Fruit fly (Drosophila melanogaster): ENCODE measurements around the gene NHP2.

The NHP2 gene

dm6 chr3L:14757464-14758384 lies 44.2 kb downstream of the NHP2 start, which contains the start of gene CG42507 (continued):
- peak; percentile 54 for TF ChIP-seq CG13287 (GFP tag; IDR thresholded peaks at IDR 0.05; ENCODE audit: partially characterized antibody)
- no peak for TF ChIP-seq CG14965 (GFP tag; optimal IDR thresholded peaks at IDR 0.05; ENCODE audit: borderline replicate concordance)
- no peak for TF ChIP-seq lov (optimal IDR thresholded peaks at IDR 0.05)
- 0 out of 3 replicates have a peak, but pooled peaks have one; percentile 29 for TF ChIP-seq lov (GFP tag; IDR thresholded peaks at IDR 0.05)
- no peak for TF ChIP-seq CG17361 (GFP tag; IDR thresholded peaks at IDR 0.05)
- TF ChIP-seq CG1603 (tag; optimal IDR thresholded peaks at IDR 0.05): peak; percentile 39
- TF ChIP-seq CG3163 (GFP tag; optimal IDR thresholded peaks at IDR 0.05): peak; percentile 91
- no peak for TF ChIP-seq Lhr (GFP tag; optimal IDR thresholded peaks at IDR 0.05)
- no peak for TF ChIP-seq Sin3A (optimal IDR thresholded peaks at IDR 0.05)
- peak; percentile 68 for TF ChIP-seq vvl (GFP tag; IDR thresholded peaks at IDR 0.05)
- no peak for TF ChIP-seq gsb-n (tag; optimal IDR thresholded peaks at IDR 0.05)
- TF ChIP-seq CG3407 (GFP tag; optimal IDR thresholded peaks at IDR 0.05): no peak
- peak; percentile 94 for TF ChIP-seq CG34376 (GFP tag; optimal IDR thresholded peaks at IDR 0.05)
- TF ChIP-seq Dll (GFP tag; IDR thresholded peaks at IDR 0.05; ENCODE audit: partially characterized antibody): 0 out of 4 replicates have a peak, but pooled peaks have one; percentile 26
- no peak for TF ChIP-seq E2f2 (GFP tag; IDR thresholded peaks at IDR 0.05)
- TF ChIP-seq CG14710 (tag; optimal IDR thresholded peaks at IDR 0.05): peak; percentile 11
- TF ChIP-seq CG2199 (GFP tag; IDR thresholded peaks at IDR 0.05): peak; percentile 73; the same call in 2 of the 3 replicates
- TF ChIP-seq CG17359 (tag; optimal IDR thresholded peaks at IDR 0.05): peak; percentile 14
- TF ChIP-seq tio (GFP tag; optimal IDR thresholded peaks at IDR 0.05): no peak
- peak; percentile 95 for TF ChIP-seq kni (GFP tag; optimal IDR thresholded peaks at IDR 0.05)
- TF ChIP-seq HLH3B (GFP tag; IDR thresholded peaks at IDR 0.05): peak; percentile 23; the same call in 1 of the 2 replicates
- TF ChIP-seq dpn (GFP tag; optimal IDR thresholded peaks at IDR 0.05): peak in 1 of 2 experiments; percentile 15
- peak in 1 of 2 experiments; percentile 73 for TF ChIP-seq insv (GFP tag; optimal IDR thresholded peaks at IDR 0.05)
- no peak for TF ChIP-seq Max (GFP tag; optimal IDR thresholded peaks at IDR 0.05)
- TF ChIP-seq ERR (GFP tag; optimal IDR thresholded peaks at IDR 0.05): no peak
- peak; percentile 37 for TF ChIP-seq CG2120 (GFP tag; optimal IDR thresholded peaks at IDR 0.05)
- TF ChIP-seq tup (GFP tag; optimal IDR thresholded peaks at IDR 0.05): no peak
- TF ChIP-seq CG2202 (tag; optimal IDR thresholded peaks at IDR 0.05): peak; percentile 24
- peak; percentile 41; the same call in 1 of the 2 replicates for TF ChIP-seq CG31224 (GFP tag; IDR thresholded peaks at IDR 0.05)
- peak; percentile 4 for TF ChIP-seq CG11504 (tag; optimal IDR thresholded peaks at IDR 0.05)
- TF ChIP-seq NFAT (GFP tag; IDR thresholded peaks at IDR 0.05): peak; percentile 32; the same call in 1 of the 2 replicates
- no peak for TF ChIP-seq CG15479 (GFP tag; optimal IDR thresholded peaks at IDR 0.05)
- TF ChIP-seq Rx (GFP tag; IDR thresholded peaks at IDR 0.05): no peak
- TF ChIP-seq CTCF (GFP tag; optimal IDR thresholded peaks at IDR 0.05): no peak
- no peak for TF ChIP-seq Hr3 (GFP tag; optimal IDR thresholded peaks at IDR 0.05)
- 0 out of 2 replicates have a peak, but pooled peaks have one; percentile 20 for TF ChIP-seq Nf-YA (GFP tag; IDR thresholded peaks at IDR 0.05)
- TF ChIP-seq Scr (GFP tag; IDR thresholded peaks at IDR 0.05; ENCODE audit: partially characterized antibody): peak; percentile 45
- TF ChIP-seq CG4707 (GFP tag; optimal IDR thresholded peaks at IDR 0.05): peak; percentile 46
- 0 out of 3 replicates have a peak, but pooled peaks have one; percentile 29 for TF ChIP-seq CG16813 (GFP tag; IDR thresholded peaks at IDR 0.05; ENCODE audit: partially characterized antibody)
- TF ChIP-seq twi (tag; optimal IDR thresholded peaks at IDR 0.05): peak; percentile 91
- TF ChIP-seq Atf6 (GFP tag; IDR thresholded peaks at IDR 0.05): peak; percentile 59
- peak; percentile 3 for TF ChIP-seq MESR4 (GFP tag; optimal IDR thresholded peaks at IDR 0.05)
- no peak; the same call in 2 of the 3 replicates for TF ChIP-seq CG11093 (GFP tag; IDR thresholded peaks at IDR 0.05)
- no peak for TF ChIP-seq croc (GFP tag; conservative IDR thresholded peaks at IDR 0.05)
- TF ChIP-seq CG8281 (tag; optimal IDR thresholded peaks at IDR 0.05): peak; percentile 61
- no peak for TF ChIP-seq pum (GFP tag; optimal IDR thresholded peaks at IDR 0.05)
- no peak for TF ChIP-seq salm (tag; optimal IDR thresholded peaks at IDR 0.05)
- peak; percentile 98 for TF ChIP-seq CG9215 (GFP tag; IDR thresholded peaks at IDR 0.05)
- peak; percentile 25 for TF ChIP-seq CG17829 (tag; optimal IDR thresholded peaks at IDR 0.05)

Measured in whole organism, embryonic.